Comparison of ENCODE assay signal across 3 worm cellular contexts in genomic region chrX:9676009-9676408, ce11.
TF ChIP-seq lines count a peak whose summit lies in the region.

No protein-coding gene starts in this region.

TF ChIP-seq in whole organism, L3 larva, 47 proteins besides CTCF, POLR2A, EP300 and RAD21:
- TF ChIP-seq daf-12 (tag; optimal IDR thresholded peaks at IDR 0.05; lab: Kevin White, UChicago), result no peak
- TF ChIP-seq ztf-11 (tag; optimal IDR thresholded peaks at IDR 0.05; lab: Kevin White, UChicago), result no peak
- TF ChIP-seq elt-2 (tag; optimal IDR thresholded peaks at IDR 0.05; lab: Kevin White, UChicago), result peak; percentile 10
- no peak for TF ChIP-seq nhr-11 (tag; optimal IDR thresholded peaks at IDR 0.05; lab: Kevin White, UChicago)
- TF ChIP-seq zag-1 (tag; optimal IDR thresholded peaks at IDR 0.05; lab: Kevin White, UChicago), result no peak
- TF ChIP-seq nhr-43 (tag; optimal IDR thresholded peaks at IDR 0.05; lab: Kevin White, UChicago; ENCODE audit: poor library complexity, severe bottlenecking), result no peak
- TF ChIP-seq pha-4 (tag; optimal IDR thresholded peaks at IDR 0.05; lab: Kevin White, UChicago), result peak; percentile 24

TF ChIP-seq in whole organism, L4 larva, 104 proteins besides CTCF, POLR2A, EP300 and RAD21:
- no peak for TF ChIP-seq daf-19 (GFP tag; conservative IDR thresholded peaks at IDR 0.05; lab: Robert Waterston, UW)
- TF ChIP-seq dmd-8 (GFP tag; IDR thresholded peaks at IDR 0.05; lab: Robert Waterston, UW), result no peak
- 0 out of 2 replicates have a peak, but pooled peaks have one; percentile 16 for TF ChIP-seq php-3 (GFP tag; IDR thresholded peaks at IDR 0.05; lab: Robert Waterston, UW)
- TF ChIP-seq daf-16 (GFP tag; optimal IDR thresholded peaks at IDR 0.05; lab: Kevin White, UChicago), result no peak
- TF ChIP-seq daf-16 (tag; optimal IDR thresholded peaks at IDR 0.05; lab: Kevin White, UChicago), result peak; percentile 97
- TF ChIP-seq lin-1 (GFP tag; IDR thresholded peaks at IDR 0.05; lab: Robert Waterston, UW), result no peak
- TF ChIP-seq nhr-111 (GFP tag; optimal IDR thresholded peaks at IDR 0.05; lab: Kevin White, UChicago), result no peak
- TF ChIP-seq madf-5 (GFP tag; IDR thresholded peaks at IDR 0.05; lab: Robert Waterston, UW), result no peak
- no peak for TF ChIP-seq tag-97 (GFP tag; IDR thresholded peaks at IDR 0.05; lab: Robert Waterston, UW)
- peak; percentile 63 for TF ChIP-seq dve-1 (tag; optimal IDR thresholded peaks at IDR 0.05; lab: Kevin White, UChicago; ENCODE audit: insufficient read depth)
- peak; percentile 76 for TF ChIP-seq dmd-6 (GFP tag; IDR thresholded peaks at IDR 0.05; lab: Robert Waterston, UW)
- no peak for TF ChIP-seq pha-4 (GFP tag; IDR thresholded peaks at IDR 0.05; lab: Robert Waterston, UW)
- TF ChIP-seq pha-4 (tag; optimal IDR thresholded peaks at IDR 0.05; lab: Kevin White, UChicago), result no peak
- no peak for TF ChIP-seq mxl-2 (GFP tag; conservative IDR thresholded peaks at IDR 0.05; lab: Robert Waterston, UW)
- TF ChIP-seq zfp-3 (GFP tag; conservative IDR thresholded peaks at IDR 0.05; lab: Robert Waterston, UW), result no peak
- peak; percentile 12 for TF ChIP-seq hlh-11 (tag; optimal IDR thresholded peaks at IDR 0.05; lab: Kevin White, UChicago)
- TF ChIP-seq nhr-10 (tag; optimal IDR thresholded peaks at IDR 0.05; lab: Kevin White, UChicago), result no peak
- TF ChIP-seq tra-1 (GFP tag; IDR thresholded peaks at IDR 0.05; lab: Robert Waterston, UW), result peak; percentile 60; the same call in 1 of the 2 replicates
- TF ChIP-seq spr-3 (GFP tag; optimal IDR thresholded peaks at IDR 0.05; lab: Kevin White, UChicago), result no peak
- no peak for TF ChIP-seq vab-7 (GFP tag; IDR thresholded peaks at IDR 0.05; lab: Robert Waterston, UW)
- 0 out of 2 replicates have a peak, but pooled peaks have one; percentile 25 for TF ChIP-seq ceh-20 (GFP tag; IDR thresholded peaks at IDR 0.05; lab: Robert Waterston, UW)

TF ChIP-seq in whole organism, young adult, 124 proteins besides CTCF, POLR2A, EP300 and RAD21:
- TF ChIP-seq ceh-27 (GFP tag; optimal IDR thresholded peaks at IDR 0.05; lab: Kevin White, UChicago) (no peak), bed-1 (GFP tag; IDR thresholded peaks at IDR 0.05; lab: Robert Waterston, UW) (no peak), pha-4 (tag; optimal IDR thresholded peaks at IDR 0.05; lab: Kevin White, UChicago) (peak; percentile 92), nhr-80 (tag; optimal IDR thresholded peaks at IDR 0.05; lab: Kevin White, UChicago) (peak; percentile 69), ztf-22 (GFP tag; optimal IDR thresholded peaks at IDR 0.05; lab: Kevin White, UChicago) (peak; percentile 14)
